Fruit fly (Drosophila melanogaster) whole organism, embryonic: ENCODE measurements around the gene mxt.

Source experiments
- Atf-2 ChIP-seq: fragments of 200-800 bp; sonication (Bioruptor generic); optimal IDR thresholded peaks from 2 replicates; lab custom pipeline; 2016; ENCODE audit warnings: missing biosample characterization, missing genetic modification characterization
- B-H1 ChIP-seq: fragments of 200-800 bp; sonication (Bioruptor generic); IDR thresholded peaks from 3 replicates; pipeline ENCODE4 v1.3.6; 2022; ENCODE audit warnings: missing biosample characterization, missing genetic modification characterization
- CG10431 ChIP-seq: fragments of 200-800 bp; sonication (Bioruptor generic); optimal IDR thresholded peaks from 3 replicates; lab custom pipeline; 2018; ENCODE audit warnings: missing biosample characterization, mild to moderate bottlenecking, missing genetic modification characterization
- CG11695 ChIP-seq: fragments of 200-800 bp; sonication (Bioruptor generic); IDR thresholded peaks from 3 replicates; pipeline ENCODE4 v1.3.6; 2022; ENCODE audit warnings: missing biosample characterization, missing genetic modification characterization
- CG1233 ChIP-seq: fragments of 200-800 bp; sonication (Bioruptor generic); optimal IDR thresholded peaks from 4 replicates; lab custom pipeline; 2018; ENCODE audit warnings: missing biosample characterization, mild to moderate bottlenecking, missing genetic modification characterization
- CG13775 ChIP-seq: fragments of 200-800 bp; sonication (Bioruptor generic); optimal IDR thresholded peaks from 3 replicates; lab custom pipeline; 2017; ENCODE audit warnings: missing biosample characterization, mild to moderate bottlenecking, missing genetic modification characterization
- CG14710 ChIP-seq: fragments of 200-800 bp; sonication (Bioruptor generic); optimal IDR thresholded peaks from 3 replicates; lab custom pipeline; 2019; ENCODE audit warnings: missing biosample characterization, mild to moderate bottlenecking, missing genetic modification characterization, moderate library complexity
- CG18262 ChIP-seq: fragments of 200-800 bp; optimal IDR thresholded peaks from 3 replicates; lab custom pipeline; 2019; ENCODE audit warnings: missing biosample characterization, mild to moderate bottlenecking, missing genetic modification characterization, moderate library complexity
- CG18476 ChIP-seq: fragments of 200-800 bp; sonication (Bioruptor generic); optimal IDR thresholded peaks from 2 replicates; lab custom pipeline; 2016; ENCODE audit warnings: missing biosample characterization, mild to moderate bottlenecking, missing genetic modification characterization
- CG18764 ChIP-seq: fragments of 200-800 bp; sonication (Bioruptor generic); optimal IDR thresholded peaks from 3 replicates; lab custom pipeline; 2016; ENCODE audit warnings: missing biosample characterization, missing genetic modification characterization
- CG2120 ChIP-seq: fragments of 200-800 bp; sonication (Bioruptor generic); optimal IDR thresholded peaks from 3 replicates; lab custom pipeline; 2016; ENCODE audit warnings: missing biosample characterization, missing genetic modification characterization
- CG2875 ChIP-seq: fragments of 200-800 bp; sonication (Bioruptor generic); optimal IDR thresholded peaks from 2 replicates; lab custom pipeline; 2017; ENCODE audit warnings: missing biosample characterization, mild to moderate bottlenecking, missing genetic modification characterization, missing genetic modification reagents
- CG2889 ChIP-seq: fragments of 200-800 bp; sonication (Bioruptor generic); IDR thresholded peaks from 3 replicates; pipeline ENCODE4 v1.3.6; 2022; ENCODE audit warnings: missing biosample characterization, missing genetic modification characterization
- CG30403 ChIP-seq: fragments of 200-800 bp; sonication (Bioruptor generic); optimal IDR thresholded peaks from 3 replicates; lab custom pipeline; 2016; ENCODE audit warnings: missing biosample characterization, missing genetic modification characterization
- CG31441 ChIP-seq: fragments of 200-800 bp; sonication (Bioruptor generic); IDR thresholded peaks from 2 replicates; pipeline ENCODE4 v1.3.6; 2022; ENCODE audit warnings: missing biosample characterization, missing genetic modification characterization
- CG32767 ChIP-seq: fragments of 200-800 bp; sonication (Bioruptor generic); IDR thresholded peaks from 2 replicates; pipeline ENCODE4 v1.3.6; 2022; ENCODE audit warnings: missing biosample characterization, missing genetic modification characterization
- CG3847 ChIP-seq: fragments of 200-800 bp; sonication (Bioruptor generic); IDR thresholded peaks from 2 replicates; pipeline ENCODE4 v1.3.6; 2022; ENCODE audit warnings: missing biosample characterization, missing genetic modification characterization
- CG4282 ChIP-seq: fragments of 200-800 bp; sonication (Bioruptor generic); optimal IDR thresholded peaks from 2 replicates; lab custom pipeline; 2016; ENCODE audit warnings: missing biosample characterization, missing genetic modification characterization
- CG4404 ChIP-seq: fragments of 200-800 bp; sonication (Bioruptor generic); IDR thresholded peaks from 2 replicates; pipeline ENCODE4 v1.3.6; 2022; ENCODE audit warnings: missing biosample characterization, missing genetic modification characterization
- CG4424 ChIP-seq: fragments of 200-800 bp; sonication (Bioruptor generic); optimal IDR thresholded peaks from 3 replicates; lab custom pipeline; 2016; ENCODE audit warnings: missing biosample characterization, missing genetic modification characterization
- CG4820 ChIP-seq: fragments of 200-800 bp; sonication (Bioruptor generic); optimal IDR thresholded peaks from 3 replicates; lab custom pipeline; 2016; ENCODE audit warnings: missing biosample characterization, missing genetic modification characterization
- CG6854 ChIP-seq: fragments of 200-800 bp; sonication (Bioruptor generic); optimal IDR thresholded peaks from 3 replicates; lab custom pipeline; 2017; ENCODE audit warnings: missing biosample characterization, mild to moderate bottlenecking, missing genetic modification characterization
- CG7745 ChIP-seq: fragments of 200-800 bp; sonication (Bioruptor generic); optimal IDR thresholded peaks from 2 replicates; lab custom pipeline; 2018; ENCODE audit warnings: missing biosample characterization, mild to moderate bottlenecking, missing genetic modification characterization, moderate library complexity
- CG7786 ChIP-seq: fragments of 200-800 bp; sonication (Bioruptor generic); optimal IDR thresholded peaks from 2 replicates; lab custom pipeline; 2016; ENCODE audit warnings: missing biosample characterization, missing genetic modification characterization
- CG8388 ChIP-seq: fragments of 200-800 bp; sonication (Bioruptor generic); optimal IDR thresholded peaks from 2 replicates; lab custom pipeline; 2019; ENCODE audit warnings: missing biosample characterization, mild to moderate bottlenecking, missing genetic modification characterization, moderate library complexity
- CG9817 ChIP-seq: fragments of 200-800 bp; sonication (Bioruptor generic); optimal IDR thresholded peaks from 2 replicates; lab custom pipeline; 2018; ENCODE audit warnings: missing biosample characterization, mild to moderate bottlenecking, missing genetic modification characterization, moderate library complexity
- CG9932 ChIP-seq: fragments of 200-800 bp; sonication (Bioruptor generic); IDR thresholded peaks from 2 replicates; pipeline ENCODE4 v1.3.6; 2022; ENCODE audit warnings: missing biosample characterization, missing genetic modification characterization
- Camta ChIP-seq: fragments of 200-800 bp; sonication (Bioruptor generic); optimal IDR thresholded peaks from 2 replicates; lab custom pipeline; 2016; ENCODE audit warnings: missing biosample characterization, missing genetic modification characterization
- Deaf1 ChIP-seq: fragments of 200-800 bp; optimal IDR thresholded peaks from 3 replicates; lab custom pipeline; 2019; ENCODE audit warnings: missing biosample characterization, mild to moderate bottlenecking, missing genetic modification characterization, moderate library complexity
- Dip2 ChIP-seq: fragments of 200-800 bp; sonication (Bioruptor generic); IDR thresholded peaks from 2 replicates; pipeline ENCODE4 v1.3.6; 2022; ENCODE audit warnings: missing biosample characterization, missing genetic modification characterization
- HmgD ChIP-seq: fragments of 200-800 bp; sonication (Bioruptor generic); optimal IDR thresholded peaks from 3 replicates; lab custom pipeline; 2016; ENCODE audit warnings: missing biosample characterization, missing genetic modification characterization
- Lpt ChIP-seq: fragments of >200 bp; optimal IDR thresholded peaks from 2 replicates; lab custom pipeline; 2018; ENCODE audit warnings: missing biosample characterization, missing genetic modification characterization
- MTF-1 ChIP-seq: fragments of 200-800 bp; sonication (Bioruptor generic); optimal IDR thresholded peaks from 2 replicates; lab custom pipeline; 2018; ENCODE audit warnings: missing biosample characterization, mild to moderate bottlenecking, missing genetic modification characterization, borderline replicate concordance
- Rfx ChIP-seq: fragments of 200-800 bp; sonication (Bioruptor generic); IDR thresholded peaks from 2 replicates; pipeline ENCODE4 v1.3.6; 2022; ENCODE audit warnings: missing biosample characterization, missing genetic modification characterization
- Sox100B ChIP-seq: fragments of 200-800 bp; sonication (Bioruptor generic); optimal IDR thresholded peaks from 3 replicates; lab custom pipeline; 2018; ENCODE audit warnings: missing biosample characterization, mild to moderate bottlenecking, missing genetic modification characterization
- Sry-δ ChIP-seq: fragments of 200-800 bp; sonication (Bioruptor generic); optimal IDR thresholded peaks from 2 replicates; lab custom pipeline; 2016; ENCODE audit warnings: missing biosample characterization, missing genetic modification characterization
- amos ChIP-seq: fragments of 200-800 bp; sonication (Bioruptor generic); IDR thresholded peaks from 2 replicates; pipeline ENCODE4 v1.3.6; 2022; ENCODE audit warnings: missing biosample characterization, missing genetic modification characterization; ENCODE audit not compliant: partially characterized antibody
- ap ChIP-seq: fragments of 200-800 bp; sonication (Bioruptor generic); IDR thresholded peaks from 2 replicates; pipeline ENCODE4 v1.3.6; 2022; ENCODE audit warnings: missing biosample characterization, missing genetic modification characterization
- ara ChIP-seq: fragments of 200-800 bp; sonication (Bioruptor generic); IDR thresholded peaks from 2 replicates; pipeline ENCODE4 v1.3.6; 2022; ENCODE audit warnings: missing biosample characterization, missing genetic modification characterization
- ato ChIP-seq: fragments of 200-800 bp; sonication (Bioruptor generic); IDR thresholded peaks from 2 replicates; pipeline ENCODE4 v1.3.6; 2022; ENCODE audit warnings: missing biosample characterization, missing genetic modification characterization; ENCODE audit not compliant: partially characterized antibody
- bab2 ChIP-seq: fragments of 200-800 bp; sonication (Bioruptor generic); optimal IDR thresholded peaks from 2 replicates; lab custom pipeline; 2016; ENCODE audit warnings: missing biosample characterization, missing genetic modification characterization
- ci ChIP-seq: fragments of 200-800 bp; sonication (Bioruptor generic); IDR thresholded peaks from 3 replicates; pipeline ENCODE4 v1.3.6; 2022; ENCODE audit warnings: missing biosample characterization, missing genetic modification characterization
- crol ChIP-seq: fragments of 200-800 bp; sonication (Bioruptor generic); IDR thresholded peaks from 2 replicates; pipeline ENCODE4 v1.3.6; 2022; ENCODE audit warnings: missing biosample characterization, missing genetic modification characterization
- dan ChIP-seq: fragments of 200-800 bp; sonication (Bioruptor generic); IDR thresholded peaks from 2 replicates; pipeline ENCODE4 v1.3.6; 2022; ENCODE audit warnings: missing biosample characterization, missing genetic modification characterization
- hbn ChIP-seq: fragments of 200-800 bp; sonication (Bioruptor generic); IDR thresholded peaks from 2 replicates; pipeline ENCODE4 v1.3.6; 2022; ENCODE audit warnings: missing biosample characterization, missing genetic modification characterization; ENCODE audit not compliant: partially characterized antibody
- insv ChIP-seq, 2 experiments: fragments of 200-800 bp; sonication (Bioruptor generic); optimal IDR thresholded peaks; 3 replicates each; lab custom pipeline; 2016 to 2018; ENCODE audit warnings: missing biosample characterization in 2 of 2, missing genetic modification characterization in 2 of 2
- klu ChIP-seq: fragments of 200-800 bp; sonication (Bioruptor generic); IDR thresholded peaks from 2 replicates; pipeline ENCODE4 v1.3.6; 2022; ENCODE audit warnings: missing biosample characterization, missing genetic modification characterization
- pfk ChIP-seq: fragments of 200-800 bp; sonication (Bioruptor generic); optimal IDR thresholded peaks from 2 replicates; lab custom pipeline; 2018; ENCODE audit warnings: missing biosample characterization, mild to moderate bottlenecking, missing genetic modification characterization, moderate library complexity
- pzg ChIP-seq: fragments of 200-800 bp; sonication (Bioruptor generic); optimal IDR thresholded peaks from 3 replicates; lab custom pipeline; 2018; ENCODE audit warnings: missing biosample characterization, mild to moderate bottlenecking, missing genetic modification characterization, moderate library complexity
- schlank ChIP-seq: fragments of 200-800 bp; sonication (Bioruptor generic); optimal IDR thresholded peaks from 2 replicates; lab custom pipeline; 2018; ENCODE audit warnings: missing biosample characterization, mild to moderate bottlenecking, missing genetic modification characterization

mxt gene

dm6 chr2L:4837772-4838397, 9.2 kb downstream of the mxt start, which contains the start of the genes tank and CG12194 (continued):
- TF ChIP-seq insv (GFP tag; optimal IDR thresholded peaks at IDR 0.05; lab: Kevin White, UChicago) (peak; percentile 52 to 63), CG2120 (GFP tag; lab: Kevin White, UChicago) (peak; percentile 99), CG14710 (tag; lab: Kevin White, UChicago) (peak; percentile 97), CG10431 (peak; percentile 79), CG13775 (GFP tag; lab: Kevin White, UChicago) (peak; percentile 99), CG18476 (GFP tag; lab: Kevin White, UChicago) (peak; percentile 98), B-H1 (GFP tag; lab: Robert Waterston, UW) (peak; percentile 99), schlank (tag; lab: Kevin White, UChicago) (peak; percentile 97), CG4282 (GFP tag; lab: Kevin White, UChicago) (peak; percentile 98), ci (GFP tag; lab: Robert Waterston, UW) (peak; percentile 100), pfk (GFP tag; lab: Kevin White, UChicago) (peak; percentile 7), CG4424 (GFP tag; lab: Kevin White, UChicago) (peak; percentile 99), CG2889 (GFP tag; lab: Robert Waterston, UW) (peak; percentile 99), CG32767 (GFP tag; lab: Robert Waterston, UW) (peak; percentile 99), CG3847 (peak; percentile 99), CG30403 (peak; percentile 99), Rfx (GFP tag; lab: Robert Waterston, UW) (peak; percentile 100), dan (GFP tag; lab: Robert Waterston, UW) (peak; percentile 97), Lpt (GFP tag; lab: Kevin White, UChicago) (no peak), Deaf1 (tag; lab: Kevin White, UChicago) (peak; percentile 87), amos (peak; percentile 79), CG7786 (GFP tag; lab: Kevin White, UChicago) (peak; percentile 99), CG1233 (peak; percentile 99), crol (GFP tag; lab: Robert Waterston, UW) (peak; percentile 87), CG7745 (tag; lab: Kevin White, UChicago) (peak; percentile 74), CG9932 (GFP tag; lab: Robert Waterston, UW) (peak; percentile 99), CG4820 (GFP tag; lab: Kevin White, UChicago) (peak; percentile 98), ato (GFP tag; lab: Robert Waterston, UW) (0 out of 2 replicates have a peak, but pooled peaks have one; percentile 47), CG4404 (GFP tag; lab: Robert Waterston, UW) (peak; percentile 99), ap (GFP tag; lab: Robert Waterston, UW) (peak; percentile 99), CG6854 (peak; percentile 97), Sry-δ (peak; percentile 86), klu (GFP tag; lab: Robert Waterston, UW) (peak; percentile 98), ara (GFP tag; lab: Robert Waterston, UW) (peak; percentile 99), CG18262 (tag; lab: Kevin White, UChicago) (peak; percentile 98), CG9817 (tag; lab: Kevin White, UChicago) (peak; percentile 97), Atf-2 (GFP tag; lab: Kevin White, UChicago) (peak; percentile 99), CG11695 (peak; percentile 99), MTF-1 (peak; percentile 98), Sox100B (GFP tag; lab: Kevin White, UChicago) (peak; percentile 92), HmgD (GFP tag; lab: Kevin White, UChicago) (peak; percentile 99), CG31441 (peak; percentile 97), pzg (GFP tag; lab: Kevin White, UChicago) (peak; percentile 87), Dip2 (GFP tag; lab: Robert Waterston, UW) (peak; percentile 72), CG2875 (GFP tag; lab: Kevin White, UChicago) (peak; percentile 99), hbn (GFP tag; lab: Robert Waterston, UW) (peak; percentile 60), bab2 (peak; percentile 99), CG18764 (peak; percentile 98), Camta (GFP tag; lab: Kevin White, UChicago) (peak; percentile 99), CG8388 (GFP tag; lab: Kevin White, UChicago) (peak; percentile 98)
